Fruit fly (Drosophila melanogaster) whole organism, wandering third instar larva: ENCODE results near the gene CG42853.

Experiments used
- Abd-B ChIP-seq: fragments of >200 bp; optimal IDR thresholded peaks from 2 replicates; lab custom pipeline; 2017; ENCODE audit warnings: missing biosample characterization, missing genetic modification characterization
- Dfd ChIP-seq: fragments of >200 bp; optimal IDR thresholded peaks from 2 replicates; lab custom pipeline; 2017; ENCODE audit warnings: missing biosample characterization, missing genetic modification characterization
- Dif ChIP-seq: fragments of 200-275, 200-300 bp; sonication (Bioruptor generic); optimal IDR thresholded peaks from 2 replicates; lab custom pipeline; 2018; ENCODE audit warnings: missing biosample characterization, missing genetic modification characterization; ENCODE audit not compliant: partially characterized antibody
- HLH106 ChIP-seq: fragments of 200-800 bp; optimal IDR thresholded peaks from 3 replicates; lab custom pipeline; 2019; ENCODE audit warnings: missing biosample characterization, mild to moderate bottlenecking, missing genetic modification characterization, moderate library complexity
- Myc ChIP-seq: fragments of >200 bp; optimal IDR thresholded peaks from 2 replicates; lab custom pipeline; 2017
- h ChIP-seq: fragments of 200-800 bp; sonication (Bioruptor generic); optimal IDR thresholded peaks from 3 replicates; lab custom pipeline; 2016; ENCODE audit warnings: missing biosample characterization, mild to moderate bottlenecking, missing genetic modification characterization
- pan ChIP-seq: fragments of >200 bp; optimal IDR thresholded peaks from 2 replicates; lab custom pipeline; 2017
- psq ChIP-seq: fragments of 200-800 bp; sonication (Bioruptor generic); optimal IDR thresholded peaks from 3 replicates; lab custom pipeline; 2017; ENCODE audit warnings: missing biosample characterization, mild to moderate bottlenecking, missing genetic modification characterization, moderate library complexity
- sv ChIP-seq: fragments of 200-800 bp; sonication (Bioruptor generic); optimal IDR thresholded peaks from 3 replicates; lab custom pipeline; 2016; ENCODE audit warnings: missing biosample characterization, missing genetic modification characterization
- usp ChIP-seq: fragments of >200 bp; optimal IDR thresholded peaks from 2 replicates; lab custom pipeline; 2017; ENCODE audit warnings: missing biosample characterization, missing genetic modification characterization

DNA sequence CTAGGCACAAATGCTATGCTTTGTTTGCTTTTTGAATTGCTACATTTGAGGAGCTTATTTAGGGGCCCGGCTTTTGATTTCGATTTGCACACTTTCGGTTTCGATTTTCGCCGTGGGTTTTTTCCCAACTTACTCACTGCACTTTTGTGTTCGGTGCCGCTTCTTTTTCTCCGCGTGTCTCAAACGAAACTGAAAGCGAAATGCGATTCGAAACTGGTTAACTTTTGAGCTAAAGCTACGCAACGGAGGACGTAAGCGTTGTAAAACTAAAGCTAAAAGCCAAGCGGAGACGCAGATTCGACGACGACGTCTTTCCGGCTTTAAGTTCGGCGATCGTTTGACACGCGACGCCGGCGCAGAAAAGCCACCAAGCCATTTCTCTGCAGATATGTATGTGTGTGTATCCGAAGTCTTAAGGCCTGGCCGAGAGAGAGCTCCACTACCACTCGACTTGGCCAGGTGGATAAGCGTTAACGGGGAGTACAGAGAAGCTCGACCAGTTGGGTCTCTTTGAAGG lies 40.4 kb upstream of the CG42853 start, which contains the start of gene CG13699:
- no peak for TF ChIP-seq usp
- TF ChIP-seq Myc (lab: Kevin White, UChicago): no peak
- no peak for TF ChIP-seq sv
- TF ChIP-seq h (GFP tag; lab: Kevin White, UChicago): no peak
- no peak for TF ChIP-seq Abd-B (GFP tag; lab: Kevin White, UChicago)
- no peak for TF ChIP-seq HLH106 (tag; lab: Kevin White, UChicago)
- TF ChIP-seq psq (GFP tag; lab: Kevin White, UChicago): no peak
- TF ChIP-seq pan (lab: Kevin White, UChicago): no peak
- TF ChIP-seq Dfd (GFP tag; lab: Kevin White, UChicago): no peak
- TF ChIP-seq Dif (GFP tag; lab: Kevin White, UChicago): no peak
